Worm (Caenorhabditis elegans) whole organism, L2 larva: ENCODE results near the gene fbxa-95.

Experiments used
- C34F6.9 ChIP-seq: fragments of 150-350 bp; optimal IDR thresholded peaks from 2 replicates; lab custom pipeline; 2014; ENCODE audit warnings: missing biosample characterization, missing genetic modification characterization
- F13H6.1 ChIP-seq: sonication (generic microtip); optimal IDR thresholded peaks from 2 replicates; lab custom pipeline; 2016; ENCODE audit warnings: missing genetic modification characterization, missing compliant biosample characterization
- R02D3.7 ChIP-seq: fragments of 150-350 bp; optimal IDR thresholded peaks from 2 replicates; lab custom pipeline; 2014; ENCODE audit warnings: missing biosample characterization, missing genetic modification characterization
- Y55F3AM.14 ChIP-seq: fragments of 200-800 bp; sonication (Bioruptor generic); optimal IDR thresholded peaks from 2 replicates; lab custom pipeline; 2018; ENCODE audit warnings: mild to moderate bottlenecking, missing genetic modification characterization, missing compliant biosample characterization
- ama-1 ChIP-seq: fragments of 150-350 bp; optimal IDR thresholded peaks from 2 replicates; lab custom pipeline; 2018; ENCODE audit warnings: inconsistent platforms
- blmp-1 ChIP-seq: sonication (generic microtip); optimal IDR thresholded peaks from 2 replicates; lab custom pipeline; 2017; ENCODE audit warnings: missing genetic modification characterization, mild to moderate bottlenecking, missing compliant biosample characterization, antibody characterized with exemption, moderate library complexity; ENCODE audit not compliant: insufficient read depth
- crh-2 ChIP-seq: sonication (generic microtip); optimal IDR thresholded peaks from 2 replicates; lab custom pipeline; 2017; ENCODE audit warnings: missing biosample characterization, missing genetic modification characterization
- elt-1 ChIP-seq: fragments of 150-350 bp; optimal IDR thresholded peaks from 2 replicates; lab custom pipeline; 2014; ENCODE audit warnings: missing biosample characterization, missing genetic modification characterization
- elt-3 ChIP-seq: sonication (generic microtip); optimal IDR thresholded peaks from 2 replicates; lab custom pipeline; 2017; ENCODE audit warnings: missing biosample characterization, missing genetic modification characterization
- fos-1 ChIP-seq: fragments of 150-350 bp; optimal IDR thresholded peaks from 2 replicates; lab custom pipeline; 2014; ENCODE audit warnings: missing biosample characterization, missing genetic modification characterization
- gmeb-1 ChIP-seq: fragments of 150-350 bp; optimal IDR thresholded peaks from 2 replicates; lab custom pipeline; 2014; ENCODE audit warnings: missing biosample characterization, missing genetic modification characterization
- lin-11 ChIP-seq: fragments of 150-350 bp; sonication (generic microtip); optimal IDR thresholded peaks from 2 replicates; lab custom pipeline; 2014; ENCODE audit warnings: missing biosample characterization, missing genetic modification characterization, inconsistent platforms, mixed read lengths
- lsy-2 ChIP-seq, 2 experiments: fragments of 150-350 bp in 1 of 2; sonication (generic microtip) in 1 of 2; optimal IDR thresholded peaks; 2 replicates each; lab custom pipeline; 2014 to 2017; ENCODE audit warnings: missing biosample characterization in 2 of 2, missing genetic modification characterization in 2 of 2
- mbf-1 ChIP-seq: sonication (generic microtip); optimal IDR thresholded peaks from 2 replicates; lab custom pipeline; 2017; ENCODE audit warnings: missing biosample characterization, missing genetic modification characterization
- nhr-10 ChIP-seq: sonication (generic microtip); optimal IDR thresholded peaks from 2 replicates; lab custom pipeline; 2017; ENCODE audit warnings: missing biosample characterization, missing genetic modification characterization
- nhr-12 ChIP-seq: fragments of 150-350 bp; optimal IDR thresholded peaks from 2 replicates; lab custom pipeline; 2014; ENCODE audit warnings: missing biosample characterization, missing genetic modification characterization
- nhr-129 ChIP-seq: fragments of 150-350 bp; optimal IDR thresholded peaks from 2 replicates; lab custom pipeline; 2014; ENCODE audit warnings: missing biosample characterization, missing genetic modification characterization
- nhr-21 ChIP-seq: fragments of 150-350 bp; optimal IDR thresholded peaks from 2 replicates; lab custom pipeline; 2014; ENCODE audit warnings: missing biosample characterization, missing genetic modification characterization
- nhr-23 ChIP-seq: fragments of 150-350 bp; optimal IDR thresholded peaks from 2 replicates; lab custom pipeline; 2014; ENCODE audit warnings: missing biosample characterization, missing genetic modification reagents, missing genetic modification characterization
- nhr-237 ChIP-seq: fragments of 150-350 bp; optimal IDR thresholded peaks from 2 replicates; lab custom pipeline; 2014; ENCODE audit warnings: missing biosample characterization, missing genetic modification characterization
- nhr-6 ChIP-seq: fragments of 150-350 bp; optimal IDR thresholded peaks from 2 replicates; lab custom pipeline; 2014; ENCODE audit warnings: missing biosample characterization, missing genetic modification characterization
- nhr-77 ChIP-seq: fragments of 150-350 bp; optimal IDR thresholded peaks from 2 replicates; lab custom pipeline; 2014; ENCODE audit warnings: missing biosample characterization, missing genetic modification characterization
- peb-1 ChIP-seq: fragments of 150-350 bp; optimal IDR thresholded peaks from 2 replicates; lab custom pipeline; 2014; ENCODE audit warnings: missing biosample characterization, missing genetic modification characterization
- sem-4 ChIP-seq: fragments of 150-350 bp; optimal IDR thresholded peaks from 2 replicates; lab custom pipeline; 2014; ENCODE audit warnings: missing biosample characterization, missing genetic modification reagents, missing genetic modification characterization
- sma-3 ChIP-seq: sonication (generic microtip); optimal IDR thresholded peaks from 2 replicates; lab custom pipeline; 2016; ENCODE audit warnings: missing genetic modification reagents, missing genetic modification characterization, missing compliant biosample characterization
- sma-9 ChIP-seq, 2 experiments: fragments of 150-350 bp in 1 of 2; sonication (generic microtip) in 1 of 2; optimal IDR thresholded peaks; 2 replicates each; lab custom pipeline; 2014 to 2016; ENCODE audit warnings: missing genetic modification characterization in 2 of 2, mild to moderate bottlenecking in 1 of 2, missing biosample characterization in 1 of 2, missing compliant biosample characterization in 1 of 2, missing genetic modification reagents in 1 of 2, moderate library complexity in 1 of 2
- snpc-4 ChIP-seq: fragments of 150-350 bp; optimal IDR thresholded peaks from 2 replicates; lab custom pipeline; 2014; ENCODE audit warnings: missing biosample characterization, missing genetic modification characterization
- unc-39 ChIP-seq: fragments of 150-350 bp; optimal IDR thresholded peaks from 2 replicates; lab custom pipeline; 2014; ENCODE audit warnings: missing biosample characterization, missing genetic modification characterization
- unc-55 ChIP-seq: fragments of 150-350 bp; sonication (generic microtip); optimal IDR thresholded peaks from 3 replicates; lab custom pipeline; 2014; ENCODE audit warnings: missing biosample characterization, missing genetic modification reagents, missing genetic modification characterization
- unc-62 ChIP-seq: fragments of 150-350 bp; optimal IDR thresholded peaks from 2 replicates; lab custom pipeline; 2014; ENCODE audit warnings: missing biosample characterization, missing genetic modification reagents, missing genetic modification characterization
- zag-1 ChIP-seq: fragments of 150-350 bp; optimal IDR thresholded peaks from 2 replicates; lab custom pipeline; 2014; ENCODE audit warnings: missing biosample characterization, missing genetic modification characterization
- ztf-1 ChIP-seq: fragments of 200-800 bp; sonication (Bioruptor generic); conservative IDR thresholded peaks from 2 replicates; pipeline ENCODE4 v1.3.6; 2022; ENCODE audit warnings: missing genetic modification characterization, missing compliant biosample characterization
- ztf-4 ChIP-seq: fragments of 150-350 bp; optimal IDR thresholded peaks from 2 replicates; lab custom pipeline; 2014; ENCODE audit warnings: missing biosample characterization, missing genetic modification characterization

fbxa-95 gene

ce11 chrV:15559047-15559446 is 12.2 kb upstream of the fbxa-95 start, which contains the start of gene acr-18:
Gene acr-18 (minus strand): TSS chrV:15559147.
- TF ChIP-seq peb-1 (tag; lab: Kevin White, UChicago) (no peak), nhr-237 (tag; lab: Kevin White, UChicago) (no peak), elt-3 (tag; lab: Kevin White, UChicago) (no peak), nhr-21 (tag; lab: Kevin White, UChicago) (no peak), sem-4 (tag; lab: Kevin White, UChicago) (no peak), crh-2 (no peak), nhr-10 (tag; lab: Kevin White, UChicago) (no peak), zag-1 (tag; lab: Kevin White, UChicago) (no peak), unc-39 (tag; lab: Kevin White, UChicago) (no peak), ztf-4 (no peak), nhr-129 (tag; lab: Kevin White, UChicago) (no peak), Y55F3AM.14 (GFP tag; lab: Kevin White, UChicago) (no peak), ztf-1 (GFP tag; lab: Robert Waterston, UW) (no peak), nhr-77 (no peak), lsy-2 (tag; optimal IDR thresholded peaks at IDR 0.05; lab: Kevin White, UChicago) (no peak), sma-3 (GFP tag; lab: Kevin White, UChicago) (no peak), sma-9 (GFP tag; optimal IDR thresholded peaks at IDR 0.05; lab: Kevin White, UChicago) (no peak), sma-9 (tag; optimal IDR thresholded peaks at IDR 0.05; lab: Kevin White, UChicago) (no peak), gmeb-1 (tag; lab: Kevin White, UChicago) (no peak), snpc-4 (tag; lab: Kevin White, UChicago) (no peak), nhr-12 (tag; lab: Kevin White, UChicago) (no peak)
- TF ChIP-seq, all 48 proteins: peak for 0

ce11 chrV:15559729-15560128 is 11.5 kb upstream of the fbxa-95 start:
- no peak for TF ChIP-seq elt-3 (tag; lab: Kevin White, UChicago)
- TF ChIP-seq elt-1 (tag; lab: Kevin White, UChicago): no peak
- TF ChIP-seq lin-11: no peak
- no peak for TF ChIP-seq mbf-1

ce11 chrV:15562541-15562940 is 8.7 kb upstream of the fbxa-95 start:
- TF ChIP-seq ztf-4: no peak
- TF ChIP-seq peb-1 (tag; lab: Kevin White, UChicago): no peak
- no peak for TF ChIP-seq R02D3.7 (tag; lab: Kevin White, UChicago)
- TF ChIP-seq gmeb-1 (tag; lab: Kevin White, UChicago): no peak
- no peak for TF ChIP-seq blmp-1
- TF ChIP-seq snpc-4 (tag; lab: Kevin White, UChicago): no peak
- TF ChIP-seq fos-1: no peak
- TF ChIP-seq unc-62 (GFP tag; lab: Kevin White, UChicago): no peak

ce11 chrV:15563477-15563876 is 7.8 kb upstream of the fbxa-95 start:
- no peak for TF ChIP-seq lsy-2 (tag; optimal IDR thresholded peaks at IDR 0.05; lab: Kevin White, UChicago)
- no peak for TF ChIP-seq fos-1
- no peak for TF ChIP-seq nhr-6 (tag; lab: Kevin White, UChicago)
- TF ChIP-seq blmp-1: no peak
- no peak for TF ChIP-seq zag-1 (tag; lab: Kevin White, UChicago)
- no peak for TF ChIP-seq nhr-23 (tag; lab: Kevin White, UChicago)
- no peak for TF ChIP-seq C34F6.9 (tag; lab: Kevin White, UChicago)
- no peak for TF ChIP-seq nhr-237 (tag; lab: Kevin White, UChicago)
- no peak for TF ChIP-seq Y55F3AM.14 (GFP tag; lab: Kevin White, UChicago)
- no peak for TF ChIP-seq mbf-1
- no peak for TF ChIP-seq unc-55 (GFP tag; lab: Kevin White, UChicago)
- TF ChIP-seq nhr-129 (tag; lab: Kevin White, UChicago): no peak
- TF ChIP-seq gmeb-1 (tag; lab: Kevin White, UChicago): no peak
- no peak for TF ChIP-seq ztf-4
- no peak for TF ChIP-seq unc-62 (GFP tag; lab: Kevin White, UChicago)

DNA sequence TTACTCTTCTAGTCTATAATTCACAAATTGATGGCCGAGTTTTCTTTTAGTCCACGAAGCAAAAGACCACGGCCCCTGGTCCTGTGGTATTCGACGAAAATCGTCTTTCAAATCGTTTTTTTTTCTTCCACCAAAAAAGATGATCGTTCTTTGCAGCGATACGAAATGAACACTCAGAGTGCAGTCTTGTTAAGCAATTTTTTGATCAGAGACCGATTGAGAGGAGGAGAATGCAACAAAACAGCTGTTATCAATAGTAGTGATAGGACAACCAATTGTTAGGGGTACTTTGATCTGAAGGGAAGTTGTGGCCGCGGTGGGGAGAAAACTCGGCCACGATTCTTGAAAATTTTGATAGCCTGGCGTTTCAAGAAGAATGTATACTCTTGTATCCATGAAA is 7.3 kb upstream of the fbxa-95 start:
- TF ChIP-seq C34F6.9 (tag; lab: Kevin White, UChicago): peak; percentile 41
- peak; percentile 60 for TF ChIP-seq nhr-21 (tag; lab: Kevin White, UChicago)
- TF ChIP-seq fos-1: peak; percentile 52
- peak; percentile 76 for TF ChIP-seq nhr-129 (tag; lab: Kevin White, UChicago)
- TF ChIP-seq lsy-2 (tag; optimal IDR thresholded peaks at IDR 0.05; lab: Kevin White, UChicago): peak in 1 of 2 experiments; percentile 49
- peak; percentile 38 for TF ChIP-seq gmeb-1 (tag; lab: Kevin White, UChicago)
- TF ChIP-seq Y55F3AM.14 (GFP tag; lab: Kevin White, UChicago): no peak
- TF ChIP-seq ama-1 (lab: Kevin White, UChicago): no peak
- no peak for TF ChIP-seq peb-1 (tag; lab: Kevin White, UChicago)
- peak; percentile 95 for TF ChIP-seq sma-9 (GFP tag; optimal IDR thresholded peaks at IDR 0.05; lab: Kevin White, UChicago)
- TF ChIP-seq sma-9 (tag; optimal IDR thresholded peaks at IDR 0.05; lab: Kevin White, UChicago): no peak
- peak; percentile 68 for TF ChIP-seq F13H6.1 (tag; lab: Kevin White, UChicago)
- TF ChIP-seq, all 48 proteins: peak for 8
